Worm (Caenorhabditis elegans) whole organism, young adult: Measurements from ENCODE around the gene asp-19.

ENCODE experiments used
- F37B4.10 ChIP-seq: fragments of 200-800 bp; sonication (Bioruptor generic); IDR thresholded peaks from 2 replicates; pipeline ENCODE4 v1.3.6; 2022; ENCODE audit warnings: missing genetic modification characterization, missing compliant biosample characterization
- Y56A3A.18 ChIP-seq: fragments of 200-800 bp; sonication (Bioruptor generic); IDR thresholded peaks from 2 replicates; pipeline ENCODE4 v1.3.6; 2022; ENCODE audit warnings: missing genetic modification reagents, missing genetic modification characterization, missing compliant biosample characterization
- ama-1 ChIP-seq, 3 experiments: fragments of 150-350 bp in 1 of 3; sonication (generic microtip) in 2 of 3; optimal IDR thresholded peaks; 2 replicates each; lab custom pipeline; 2014 to 2018; ENCODE audit warnings: missing biosample characterization in 2 of 3, missing genetic modification characterization in 2 of 3, missing genetic modification reagents in 2 of 3
- chd-7 ChIP-seq: sonication (generic microtip); optimal IDR thresholded peaks from 2 replicates; lab custom pipeline; 2016; ENCODE audit warnings: mild to moderate bottlenecking, missing genetic modification characterization, moderate library complexity, missing compliant biosample characterization
- efl-1 ChIP-seq: fragments of 150-350 bp; optimal IDR thresholded peaks from 2 replicates; lab custom pipeline; 2014; ENCODE audit warnings: missing biosample characterization, missing genetic modification reagents, missing genetic modification characterization
- let-526 ChIP-seq: fragments of 200-800 bp; sonication (Bioruptor generic); IDR thresholded peaks from 2 replicates; pipeline ENCODE4 v1.3.6; 2022; ENCODE audit warnings: missing genetic modification reagents, missing genetic modification characterization, missing compliant biosample characterization
- lin-35 ChIP-seq, 3 experiments: fragments of 150-350 bp in 2 of 3; sonication (generic microtip) in 1 of 3; optimal IDR thresholded peaks; 2 replicates each; lab custom pipeline; 2014 to 2018; ENCODE audit warnings: missing biosample characterization in 3 of 3, missing genetic modification characterization in 3 of 3, missing genetic modification reagents in 3 of 3
- lsy-27 ChIP-seq: sonication (generic microtip); optimal IDR thresholded peaks from 2 replicates; lab custom pipeline; 2017; ENCODE audit warnings: missing genetic modification characterization, mild to moderate bottlenecking, missing compliant biosample characterization, antibody characterized with exemption, missing genotype, borderline replicate concordance; ENCODE audit not compliant: insufficient read depth
- nfya-1 ChIP-seq: sonication (generic microtip); optimal IDR thresholded peaks from 2 replicates; lab custom pipeline; 2017; ENCODE audit warnings: antibody characterized with exemption, missing compliant biosample characterization, missing genetic modification characterization, borderline replicate concordance; ENCODE audit not compliant: insufficient read depth
- tbx-9 ChIP-seq: sonication (generic microtip); optimal IDR thresholded peaks from 2 replicates; lab custom pipeline; 2016; ENCODE audit warnings: borderline replicate concordance, missing genetic modification characterization, inconsistent platforms, missing compliant biosample characterization
- unc-62 ChIP-seq: fragments of 150-350 bp; optimal IDR thresholded peaks from 2 replicates; lab custom pipeline; 2014; ENCODE audit warnings: missing biosample characterization, missing genetic modification reagents, missing genetic modification characterization

ce11 chrV:18753036-18753435 is 23.9 kb upstream of the asp-19 start, which contains the start of gene F11D11.6:
- TF ChIP-seq F37B4.10 (GFP tag; lab: Robert Waterston, UW) (no peak), unc-62 (GFP tag; lab: Kevin White, UChicago) (no peak), nfya-1 (tag; lab: Kevin White, UChicago) (no peak), Y56A3A.18 (GFP tag; lab: Robert Waterston, UW) (no peak), lsy-27 (tag; lab: Kevin White, UChicago) (no peak), chd-7 (tag; lab: Kevin White, UChicago) (no peak), tbx-9 (no peak), let-526 (GFP tag; lab: Robert Waterston, UW) (no peak), ama-1 (optimal IDR thresholded peaks at IDR 0.05; lab: Kevin White, UChicago) (no peak), ama-1 (GFP tag; optimal IDR thresholded peaks at IDR 0.05; lab: Kevin White, UChicago) (no peak), efl-1 (no peak), lin-35 (GFP tag; optimal IDR thresholded peaks at IDR 0.05; lab: Kevin White, UChicago) (no peak)
